Fruit fly (Drosophila melanogaster): ENCODE data around the gene ppan.
A peak's percentile ranks its signal among the peaks of the same experiment; 100 is the strongest.

DNA sequence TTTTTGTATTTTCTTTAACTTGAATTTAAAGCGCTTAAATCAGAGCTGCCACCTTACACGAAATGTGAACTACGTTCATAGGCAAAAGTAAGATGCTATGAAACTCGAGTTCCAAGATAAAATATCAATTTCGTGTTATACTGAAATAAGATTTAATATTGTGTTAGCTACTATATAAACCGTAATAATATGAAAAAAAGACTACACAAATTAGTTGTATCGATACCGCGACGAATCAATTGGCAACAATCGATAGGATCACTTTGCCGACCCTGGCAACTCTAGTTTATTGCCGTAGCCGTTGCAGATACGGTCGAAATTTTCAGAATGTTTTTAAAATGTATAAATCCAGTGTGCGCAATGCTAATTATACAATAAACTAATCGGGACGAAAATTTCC is 24.4 kb downstream of the ppan start, which contains the start of gene SNF4Agamma:
- TF ChIP-seq sisA (GFP tag; IDR thresholded peaks at IDR 0.05) (peak; percentile 21; the same call in 1 of the 2 replicates), Trl (optimal IDR thresholded peaks at IDR 0.05) (no peak), Trl (GFP tag; optimal IDR thresholded peaks at IDR 0.05) (no peak), CG2116 (GFP tag; optimal IDR thresholded peaks at IDR 0.05) (peak; percentile 35)
